Worm (Caenorhabditis elegans): Measurements from ENCODE around the gene F58H1.3.

F58H1.3 gene

DNA sequence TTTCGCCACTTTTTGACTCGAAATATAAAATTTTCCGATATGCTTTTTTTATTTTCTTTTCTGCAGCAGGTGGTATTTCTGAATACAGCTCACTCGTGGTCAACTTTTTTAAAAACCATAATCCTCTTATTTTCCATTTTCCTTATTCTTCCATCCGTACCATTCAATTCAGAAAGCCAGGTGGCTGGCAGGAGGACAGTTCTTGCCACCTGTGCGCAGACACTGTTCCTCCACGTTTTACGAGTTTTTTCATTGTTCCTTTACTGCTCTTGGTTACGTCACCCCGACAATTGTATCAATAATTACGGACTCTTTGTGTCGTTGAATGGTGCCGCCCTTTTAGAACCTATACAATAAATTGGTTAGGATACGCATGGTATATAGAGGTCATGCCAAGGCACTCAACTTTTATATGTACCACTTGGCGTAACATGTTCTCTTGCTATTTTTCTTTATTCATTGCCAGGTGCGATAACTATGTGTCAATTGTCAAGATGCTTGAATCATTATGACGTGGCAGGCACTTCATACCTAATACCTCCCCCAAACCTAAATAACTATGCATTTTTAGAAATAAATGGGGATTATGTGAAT lies 19.2 kb downstream of the F58H1.3 start:
- TF ChIP-seq aly-2 (tag; optimal IDR thresholded peaks at IDR 0.05): no peak
- TF ChIP-seq Y55F3AM.14 (GFP tag; optimal IDR thresholded peaks at IDR 0.05): no peak
- no peak for TF ChIP-seq C34F6.9 (tag; optimal IDR thresholded peaks at IDR 0.05)
- no peak for TF ChIP-seq nhr-77 (tag; optimal IDR thresholded peaks at IDR 0.05)
- TF ChIP-seq nhr-12 (tag; optimal IDR thresholded peaks at IDR 0.05): no peak
- TF ChIP-seq ceh-82 (tag; optimal IDR thresholded peaks at IDR 0.05): no peak

DNA sequence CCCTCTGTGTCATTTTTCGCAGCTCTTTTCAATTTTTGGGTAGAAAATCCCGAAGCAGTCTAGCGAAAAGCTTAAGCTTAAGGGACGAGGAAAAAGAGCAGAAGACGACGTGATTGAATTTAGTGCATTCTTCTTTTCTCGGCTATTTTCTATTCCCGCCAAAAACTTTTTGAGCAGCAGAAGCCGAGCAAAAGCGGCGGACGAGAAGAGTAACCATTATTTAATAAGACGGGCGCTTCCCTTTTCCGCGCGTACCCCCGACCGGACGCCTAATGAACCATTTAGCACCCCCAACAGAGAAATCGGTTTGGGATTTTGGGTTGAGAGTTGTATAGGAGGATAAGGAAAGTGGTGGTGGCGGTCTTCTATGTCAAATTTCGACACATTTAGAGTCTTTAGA lies 19.8 kb downstream of the F58H1.3 start:
- no peak for TF ChIP-seq nhr-12 (tag; optimal IDR thresholded peaks at IDR 0.05)
- no peak for TF ChIP-seq ZK546.5 (tag; optimal IDR thresholded peaks at IDR 0.05)
- TF ChIP-seq lin-11 (tag; optimal IDR thresholded peaks at IDR 0.05): no peak
- no peak for TF ChIP-seq nhr-77 (tag; optimal IDR thresholded peaks at IDR 0.05)
- no peak for TF ChIP-seq nhr-21 (tag; optimal IDR thresholded peaks at IDR 0.05)
- TF ChIP-seq nhr-23 (tag; optimal IDR thresholded peaks at IDR 0.05): no peak
- TF ChIP-seq nhr-11 (tag; optimal IDR thresholded peaks at IDR 0.05): no peak
- no peak for TF ChIP-seq mbf-1 (tag; optimal IDR thresholded peaks at IDR 0.05)
- TF ChIP-seq peb-1 (tag; optimal IDR thresholded peaks at IDR 0.05): no peak
- TF ChIP-seq aly-2 (tag; optimal IDR thresholded peaks at IDR 0.05): no peak

DNA sequence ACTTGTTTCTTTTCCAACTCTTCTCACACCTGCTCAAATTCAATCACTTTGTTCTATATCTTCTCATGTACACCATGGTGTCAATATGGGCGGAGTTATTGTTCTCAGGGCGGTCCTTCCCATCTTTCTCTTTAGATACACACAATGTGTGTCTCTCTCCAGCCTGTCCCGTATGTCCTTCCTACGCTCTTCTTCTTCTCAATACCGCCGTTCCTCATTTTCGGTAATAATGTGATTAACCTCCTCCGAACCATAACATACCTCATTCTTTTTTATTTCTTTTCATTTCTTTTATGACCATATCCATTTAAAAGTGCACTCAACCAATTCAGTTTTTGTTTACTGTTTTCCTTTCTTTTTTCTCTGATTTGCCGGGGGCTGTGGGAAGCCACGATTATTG lies 21.8 kb downstream of the F58H1.3 start:
- TF ChIP-seq nhr-237 (tag; optimal IDR thresholded peaks at IDR 0.05): no peak
- no peak for TF ChIP-seq nhr-11 (tag; optimal IDR thresholded peaks at IDR 0.05)
- no peak for TF ChIP-seq unc-62 (GFP tag; optimal IDR thresholded peaks at IDR 0.05)
- TF ChIP-seq ama-1 (optimal IDR thresholded peaks at IDR 0.05): no peak
- no peak for TF ChIP-seq R02D3.7 (tag; optimal IDR thresholded peaks at IDR 0.05)
- TF ChIP-seq Y55F3AM.14 (GFP tag; optimal IDR thresholded peaks at IDR 0.05): no peak
- TF ChIP-seq F13H6.1 (tag; optimal IDR thresholded peaks at IDR 0.05): no peak
- TF ChIP-seq ceh-82 (tag; optimal IDR thresholded peaks at IDR 0.05): no peak
- TF ChIP-seq crh-2 (tag; optimal IDR thresholded peaks at IDR 0.05): no peak
- no peak for TF ChIP-seq C34F6.9 (tag; optimal IDR thresholded peaks at IDR 0.05)
- no peak for TF ChIP-seq ceh-16 (tag; optimal IDR thresholded peaks at IDR 0.05)
- no peak for TF ChIP-seq sma-9 (GFP tag; optimal IDR thresholded peaks at IDR 0.05)
- no peak for TF ChIP-seq sma-9 (tag; optimal IDR thresholded peaks at IDR 0.05)
- TF ChIP-seq mbf-1 (tag; optimal IDR thresholded peaks at IDR 0.05): no peak
- TF ChIP-seq ztf-4 (tag; optimal IDR thresholded peaks at IDR 0.05): no peak
- no peak for TF ChIP-seq nhr-21 (tag; optimal IDR thresholded peaks at IDR 0.05)
- TF ChIP-seq nhr-23 (tag; optimal IDR thresholded peaks at IDR 0.05): no peak

DNA sequence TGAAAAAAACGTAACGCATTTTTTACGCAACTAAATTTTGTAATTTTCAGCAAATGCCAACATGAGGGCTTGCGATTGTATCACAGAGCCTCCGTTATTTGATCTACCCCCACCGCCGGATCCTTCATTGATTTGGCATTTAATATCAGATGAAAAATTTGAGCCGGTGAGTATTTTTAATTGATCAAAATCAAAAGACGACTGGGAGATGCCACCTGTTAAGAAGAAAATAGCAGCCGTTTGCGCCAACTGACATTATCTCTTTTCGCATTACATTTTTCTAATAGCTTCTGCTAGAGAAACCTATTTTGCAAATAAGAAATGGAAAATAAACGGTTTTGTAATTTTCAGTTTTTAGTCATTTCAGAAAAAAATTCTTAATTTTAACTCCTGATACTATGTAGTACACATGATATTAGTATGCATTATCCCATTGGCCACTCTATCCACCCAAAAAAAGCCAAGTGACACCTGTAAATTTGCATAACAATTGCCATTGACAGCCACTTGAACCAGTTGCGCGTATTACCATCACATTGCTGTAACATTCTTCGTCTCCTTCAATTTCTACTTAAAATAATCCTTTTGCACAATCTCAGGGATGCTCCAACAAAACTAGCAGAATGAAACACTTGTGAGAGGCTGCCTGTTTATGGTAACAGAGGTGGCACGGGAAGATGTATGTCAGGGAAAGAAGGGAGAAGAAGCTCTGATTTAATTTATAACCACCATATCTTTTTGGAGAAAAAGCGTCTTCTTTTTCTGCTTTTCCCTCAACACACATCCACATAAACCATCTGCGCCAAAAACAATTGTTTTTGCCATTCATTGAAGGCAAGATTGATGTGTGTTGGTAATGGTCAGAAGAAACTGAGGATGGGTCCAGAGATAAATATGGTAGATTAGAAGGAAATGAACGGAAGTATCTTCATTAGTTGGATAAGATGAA lies 24.8 kb downstream of the F58H1.3 start, which contains the start of gene F58H1.5:
Gene F58H1.5 (plus strand): TSS at position 51 of the 949 bp plus-strand sequence.
- TF ChIP-seq ZK546.5 (tag; optimal IDR thresholded peaks at IDR 0.05) (no peak), mab-5 (tag; optimal IDR thresholded peaks at IDR 0.05) (peak; percentile 72)

DNA sequence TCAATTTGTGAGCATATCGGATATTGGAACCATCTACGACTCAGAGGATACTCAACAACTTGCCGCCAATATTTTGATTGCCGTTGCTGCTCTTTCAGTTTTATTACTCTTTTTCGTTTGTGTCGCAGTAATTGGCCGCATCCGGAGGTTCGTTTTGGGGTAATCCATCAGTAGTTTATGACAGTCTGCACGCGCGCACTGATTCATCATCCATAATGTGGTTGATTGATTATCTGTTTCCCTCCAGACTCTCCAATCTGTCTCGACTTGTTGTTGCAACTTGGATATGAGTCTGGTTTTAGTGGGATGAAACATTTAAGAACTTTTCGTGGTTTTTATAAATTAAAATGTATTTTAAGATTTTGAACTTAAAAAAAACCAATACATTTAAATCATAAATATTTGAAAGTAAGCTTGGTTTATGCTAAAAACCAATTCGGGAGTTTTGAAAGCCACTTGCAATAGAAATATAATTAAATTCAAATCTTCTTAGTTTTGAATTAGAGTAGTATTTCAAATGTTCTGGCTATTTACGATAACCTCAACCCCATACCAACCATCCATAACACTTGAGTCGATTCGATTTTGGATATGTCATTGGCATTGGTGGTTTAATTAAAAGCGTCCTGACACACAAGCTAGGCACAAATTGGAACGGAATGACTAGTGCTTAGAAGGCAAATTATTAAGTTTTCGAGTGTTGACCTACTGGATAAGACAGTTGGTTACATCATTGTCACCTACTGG lies 26.5 kb downstream of the F58H1.3 start:
- TF ChIP-seq nhr-21 (tag; optimal IDR thresholded peaks at IDR 0.05): no peak
- TF ChIP-seq elt-3 (tag; optimal IDR thresholded peaks at IDR 0.05): no peak
- no peak for TF ChIP-seq alr-1 (tag; optimal IDR thresholded peaks at IDR 0.05)
- no peak for TF ChIP-seq F13H6.1 (tag; optimal IDR thresholded peaks at IDR 0.05)
- TF ChIP-seq sma-3 (GFP tag; optimal IDR thresholded peaks at IDR 0.05): no peak
- TF ChIP-seq elt-1 (tag; optimal IDR thresholded peaks at IDR 0.05): no peak

DNA sequence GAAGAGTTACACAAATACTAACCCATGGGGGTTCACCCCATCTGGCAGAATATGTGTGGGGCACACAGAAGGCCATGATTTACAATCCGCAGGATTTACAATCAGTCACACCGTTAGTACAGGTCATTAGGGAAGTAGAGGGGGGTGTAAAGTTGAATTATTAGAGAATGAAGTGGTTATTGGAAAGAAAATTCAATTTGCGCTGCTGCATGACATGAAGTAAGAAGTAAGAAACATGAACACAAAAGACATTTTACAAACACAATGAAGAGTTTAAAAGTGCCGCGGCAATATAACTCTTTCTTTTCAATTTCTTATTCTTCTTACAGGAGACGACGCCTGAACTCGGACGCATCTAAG lies 27.0 kb downstream of the F58H1.3 start:
- TF ChIP-seq unc-55 (GFP tag; optimal IDR thresholded peaks at IDR 0.05) (no peak), lin-39 (tag; optimal IDR thresholded peaks at IDR 0.05) (no peak), aly-2 (tag; optimal IDR thresholded peaks at IDR 0.05) (no peak), ama-1 (optimal IDR thresholded peaks at IDR 0.05) (no peak), ztf-4 (tag; optimal IDR thresholded peaks at IDR 0.05) (no peak), egl-27 (tag; optimal IDR thresholded peaks at IDR 0.05) (no peak)

Measured in whole organism, L2 larva.